Worm (Caenorhabditis elegans) whole organism, young adult: ENCODE measurements around the gene ZK105.3.

Experiments
- C06A6.2 ChIP-seq: fragments of 200-800 bp; sonication (Bioruptor generic); conservative IDR thresholded peaks from 2 replicates; pipeline ENCODE4 v1.3.6; 2022; ENCODE audit warnings: missing genetic modification characterization, missing compliant biosample characterization
- F23B12.7 ChIP-seq: sonication (generic microtip); optimal IDR thresholded peaks from 2 replicates; lab custom pipeline; 2017; ENCODE audit warnings: missing genetic modification characterization, mild to moderate bottlenecking, missing compliant biosample characterization, antibody characterized with exemption, moderate library complexity; ENCODE audit not compliant: insufficient read depth
- T07F8.4 ChIP-seq: sonication (generic microtip); optimal IDR thresholded peaks from 2 replicates; lab custom pipeline; 2016; ENCODE audit warnings: mild to moderate bottlenecking, missing genetic modification characterization, moderate library complexity, missing compliant biosample characterization
- ZK185.1 ChIP-seq: sonication (generic microtip); optimal IDR thresholded peaks from 2 replicates; lab custom pipeline; 2016; ENCODE audit warnings: mild to moderate bottlenecking, missing genetic modification characterization, missing compliant biosample characterization; ENCODE audit not compliant: poor library complexity, severe bottlenecking
- akir-1 ChIP-seq: fragments of 200-800 bp; sonication (Bioruptor generic); optimal IDR thresholded peaks from 2 replicates; lab custom pipeline; 2018; ENCODE audit warnings: mild to moderate bottlenecking, missing genetic modification characterization, moderate library complexity, missing compliant biosample characterization
- ama-1 ChIP-seq, 3 experiments: fragments of 150-350 bp in 1 of 3; sonication (generic microtip) in 2 of 3; optimal IDR thresholded peaks; 2 replicates each; lab custom pipeline; 2014 to 2018; ENCODE audit warnings: missing biosample characterization in 2 of 3, missing genetic modification characterization in 2 of 3, missing genetic modification reagents in 2 of 3
- aptf-2 ChIP-seq: fragments of 200-800 bp; sonication (Bioruptor generic); conservative IDR thresholded peaks from 2 replicates; pipeline ENCODE4 v1.3.6; 2022; ENCODE audit warnings: missing genetic modification reagents, missing genetic modification characterization, missing compliant biosample characterization
- athp-1 ChIP-seq: sonication (generic microtip); optimal IDR thresholded peaks from 2 replicates; lab custom pipeline; 2017; ENCODE audit warnings: mild to moderate bottlenecking, missing genetic modification characterization, missing compliant biosample characterization
- attf-5 ChIP-seq: fragments of 200-800 bp; sonication (Bioruptor generic); optimal IDR thresholded peaks from 2 replicates; lab custom pipeline; 2018; ENCODE audit warnings: mild to moderate bottlenecking, missing genetic modification characterization, missing compliant biosample characterization
- bed-1 ChIP-seq: fragments of 200-800 bp; sonication (Bioruptor generic); IDR thresholded peaks from 2 replicates; pipeline ENCODE4 v1.3.6; 2022; ENCODE audit warnings: missing genetic modification reagents, missing genetic modification characterization, missing compliant biosample characterization
- bed-2 ChIP-seq: fragments of 200-800 bp; sonication (Bioruptor generic); IDR thresholded peaks from 2 replicates; pipeline ENCODE4 v1.3.6; 2022; ENCODE audit warnings: missing genetic modification reagents, missing genetic modification characterization, missing compliant biosample characterization
- cebp-1 ChIP-seq, 2 experiments: fragments of 200-800 bp in 1 of 2; sonication (Bioruptor generic) in 1 of 2; sonication (generic microtip) in 1 of 2; IDR thresholded peaks in 1 of 2; optimal IDR thresholded peaks in 1 of 2; 2 replicates each; pipeline versions ENCODE4 v1.3.6 to Lab custom; 2017 to 2022; ENCODE audit warnings: missing compliant biosample characterization in 2 of 2, missing genetic modification characterization in 2 of 2, mild to moderate bottlenecking in 1 of 2, missing genetic modification reagents in 1 of 2, moderate library complexity in 1 of 2
- ceh-27 ChIP-seq: fragments of 200-800 bp; sonication (Bioruptor generic); optimal IDR thresholded peaks from 2 replicates; lab custom pipeline; 2018; ENCODE audit warnings: mild to moderate bottlenecking, missing genetic modification characterization, moderate library complexity, missing compliant biosample characterization
- ceh-40 ChIP-seq: fragments of 200-800 bp; sonication (Bioruptor generic); IDR thresholded peaks from 2 replicates; pipeline ENCODE4 v1.3.6; 2022; ENCODE audit warnings: missing genetic modification characterization, missing compliant biosample characterization
- die-1 ChIP-seq: sonication (generic microtip); optimal IDR thresholded peaks from 2 replicates; lab custom pipeline; 2016; ENCODE audit warnings: missing genotype, mild to moderate bottlenecking, missing genetic modification characterization, missing compliant biosample characterization
- dox-1 ChIP-seq: fragments of 200-800 bp; sonication (Bioruptor generic); IDR thresholded peaks from 2 replicates; pipeline ENCODE4 v1.3.6; 2022; ENCODE audit warnings: missing genetic modification reagents, missing genetic modification characterization, missing compliant biosample characterization
- efl-1 ChIP-seq: fragments of 150-350 bp; optimal IDR thresholded peaks from 2 replicates; lab custom pipeline; 2014; ENCODE audit warnings: missing biosample characterization, missing genetic modification reagents, missing genetic modification characterization
- egrh-3 ChIP-seq: fragments of 200-800 bp; sonication (Bioruptor generic); IDR thresholded peaks from 2 replicates; pipeline ENCODE4 v1.3.6; 2022; ENCODE audit warnings: missing genetic modification reagents, missing genetic modification characterization, missing compliant biosample characterization
- fkh-3 ChIP-seq: sonication (generic microtip); optimal IDR thresholded peaks from 2 replicates; lab custom pipeline; 2016; ENCODE audit warnings: mild to moderate bottlenecking, missing genetic modification characterization, missing compliant biosample characterization
- him-1 ChIP-seq: sonication (generic microtip); optimal IDR thresholded peaks from 2 replicates; lab custom pipeline; 2016; ENCODE audit warnings: missing genotype, missing genetic modification reagents, missing genetic modification characterization, missing compliant biosample characterization
- hlh-12 ChIP-seq: sonication (generic microtip); optimal IDR thresholded peaks from 2 replicates; lab custom pipeline; 2016; ENCODE audit warnings: missing genetic modification characterization, missing compliant biosample characterization
- hrde-1 ChIP-seq: sonication (generic microtip); optimal IDR thresholded peaks from 2 replicates; lab custom pipeline; 2016; ENCODE audit warnings: missing genetic modification characterization, mild to moderate bottlenecking, missing compliant biosample characterization, moderate library complexity, missing genotype, missing genetic modification reagents, borderline replicate concordance
- hsf-1 ChIP-seq: fragments of 200-800 bp; sonication (Bioruptor generic); IDR thresholded peaks from 2 replicates; pipeline ENCODE4 v1.3.6; 2022; ENCODE audit warnings: missing genetic modification reagents, missing genetic modification characterization, missing compliant biosample characterization
- lag-1 ChIP-seq: fragments of 200-800 bp; sonication (Bioruptor generic); IDR thresholded peaks from 2 replicates; pipeline ENCODE4 v1.3.6; 2022; ENCODE audit warnings: missing genetic modification reagents, missing genetic modification characterization, missing compliant biosample characterization
- lir-1 ChIP-seq: fragments of 200-800 bp; sonication (Bioruptor generic); conservative IDR thresholded peaks from 2 replicates; pipeline ENCODE4 v1.3.6; 2022; ENCODE audit warnings: missing genetic modification reagents, missing genetic modification characterization, missing compliant biosample characterization
- madf-6 ChIP-seq: fragments of 200-800 bp; sonication (Bioruptor generic); IDR thresholded peaks from 2 replicates; pipeline ENCODE4 v1.3.6; 2022; ENCODE audit warnings: missing genetic modification reagents, missing genetic modification characterization, missing compliant biosample characterization
- mcd-1 ChIP-seq: fragments of 200-800 bp; sonication (Bioruptor generic); IDR thresholded peaks from 2 replicates; pipeline ENCODE4 v1.3.6; 2022; ENCODE audit warnings: missing genetic modification reagents, missing genetic modification characterization, missing compliant biosample characterization
- mes-4 ChIP-seq: sonication (generic microtip); optimal IDR thresholded peaks from 2 replicates; lab custom pipeline; 2016; ENCODE audit warnings: missing genotype, missing genetic modification characterization, missing compliant biosample characterization
- nfya-1 ChIP-seq: sonication (generic microtip); optimal IDR thresholded peaks from 2 replicates; lab custom pipeline; 2017; ENCODE audit warnings: antibody characterized with exemption, missing compliant biosample characterization, missing genetic modification characterization, borderline replicate concordance; ENCODE audit not compliant: insufficient read depth
- nfyb-1 ChIP-seq: fragments of 200-800 bp; sonication (Bioruptor generic); IDR thresholded peaks from 2 replicates; pipeline ENCODE4 v1.3.6; 2022; ENCODE audit warnings: missing genetic modification reagents, missing genetic modification characterization, missing compliant biosample characterization
- nhr-80 ChIP-seq: sonication (generic microtip); optimal IDR thresholded peaks from 2 replicates; lab custom pipeline; 2016; ENCODE audit warnings: missing genetic modification characterization, missing compliant biosample characterization
- nhr-90 ChIP-seq: sonication (generic microtip); optimal IDR thresholded peaks from 2 replicates; lab custom pipeline; 2016; ENCODE audit warnings: missing genotype, mild to moderate bottlenecking, missing genetic modification characterization, missing compliant biosample characterization
- snpc-1.3 ChIP-seq: sonication (generic microtip); optimal IDR thresholded peaks from 2 replicates; lab custom pipeline; 2017; ENCODE audit warnings: missing genetic modification characterization, mild to moderate bottlenecking, missing compliant biosample characterization, antibody characterized with exemption, moderate library complexity, missing genotype, missing genetic modification reagents; ENCODE audit not compliant: insufficient read depth
- snpc-3.4 ChIP-seq: sonication (generic microtip); optimal IDR thresholded peaks from 2 replicates; lab custom pipeline; 2017; ENCODE audit warnings: missing genetic modification characterization, mild to moderate bottlenecking, missing compliant biosample characterization, antibody characterized with exemption, moderate library complexity, missing genotype, missing genetic modification reagents
- snpc-4 ChIP-seq, 5 experiments: fragments of 150-350 bp in 1 of 5; sonication (generic microtip) in 4 of 5; optimal IDR thresholded peaks; 2 replicates each; lab custom pipeline; 2014 to 2018; ENCODE audit warnings: missing genetic modification characterization in 5 of 5, missing biosample characterization in 3 of 5, antibody characterized with exemption in 2 of 5, mild to moderate bottlenecking in 2 of 5, missing compliant biosample characterization in 2 of 5, missing genotype in 2 of 5, moderate library complexity in 2 of 5, missing genetic modification reagents in 1 of 5
- somi-1 ChIP-seq: fragments of 200-800 bp; sonication (Bioruptor generic); optimal IDR thresholded peaks from 2 replicates; lab custom pipeline; 2018; ENCODE audit warnings: mild to moderate bottlenecking, missing genetic modification characterization, missing compliant biosample characterization
- tbx-9 ChIP-seq: sonication (generic microtip); optimal IDR thresholded peaks from 2 replicates; lab custom pipeline; 2016; ENCODE audit warnings: borderline replicate concordance, missing genetic modification characterization, inconsistent platforms, missing compliant biosample characterization
- zfh-2 ChIP-seq: fragments of 200-800 bp; sonication (Bioruptor generic); conservative IDR thresholded peaks from 2 replicates; pipeline ENCODE4 v1.3.6; 2022; ENCODE audit warnings: missing genetic modification reagents, missing genetic modification characterization, missing compliant biosample characterization
- zim-3 ChIP-seq: sonication (generic microtip); optimal IDR thresholded peaks from 2 replicates; lab custom pipeline; 2017; ENCODE audit warnings: mild to moderate bottlenecking, missing genetic modification characterization, moderate library complexity, missing compliant biosample characterization
- ztf-18 ChIP-seq: sonication (generic microtip); optimal IDR thresholded peaks from 2 replicates; lab custom pipeline; 2016; ENCODE audit warnings: missing genotype, mild to moderate bottlenecking, missing genetic modification characterization, missing compliant biosample characterization
- ztf-25 ChIP-seq: fragments of 200-800 bp; sonication (Bioruptor generic); IDR thresholded peaks from 2 replicates; pipeline ENCODE4 v1.3.6; 2022; ENCODE audit warnings: missing genetic modification reagents, missing genetic modification characterization, missing compliant biosample characterization
- ztf-3 ChIP-seq: fragments of 200-800 bp; sonication (Bioruptor generic); optimal IDR thresholded peaks from 2 replicates; lab custom pipeline; 2018; ENCODE audit warnings: mild to moderate bottlenecking, missing genetic modification characterization, missing compliant biosample characterization
- ztf-6 ChIP-seq: fragments of 200-800 bp; sonication (Bioruptor generic); IDR thresholded peaks from 2 replicates; pipeline ENCODE4 v1.3.6; 2022; ENCODE audit warnings: missing genetic modification reagents, missing genetic modification characterization, missing compliant biosample characterization

ZK105.3 gene

ce11 chrV:7681388-7681787 is 15.6 kb upstream of the ZK105.3 start, which contains the start of gene cyp-33A1:
Gene cyp-33A1 (minus strand): TSS chrV:7681459.
- TF ChIP-seq mcd-1 (GFP tag; lab: Robert Waterston, UW) (no peak), lag-1 (GFP tag; lab: Robert Waterston, UW) (no peak), ztf-6 (GFP tag; lab: Robert Waterston, UW) (no peak), dox-1 (GFP tag; lab: Robert Waterston, UW) (no peak), aptf-2 (GFP tag; lab: Robert Waterston, UW) (no peak), ZK185.1 (tag; lab: Kevin White, UChicago) (no peak), akir-1 (GFP tag; lab: Kevin White, UChicago) (no peak), C06A6.2 (no peak), nhr-80 (tag; lab: Kevin White, UChicago) (peak; percentile 30), somi-1 (GFP tag; lab: Kevin White, UChicago) (no peak), hrde-1 (no peak), cebp-1 (GFP tag; IDR thresholded peaks at IDR 0.05; lab: Robert Waterston, UW) (no peak), cebp-1 (tag; optimal IDR thresholded peaks at IDR 0.05; lab: Kevin White, UChicago) (no peak), ztf-3 (GFP tag; lab: Kevin White, UChicago) (no peak), lir-1 (no peak), nhr-90 (tag; lab: Kevin White, UChicago) (no peak), snpc-1.3 (tag; lab: Kevin White, UChicago) (no peak), attf-5 (peak; percentile 47), nfyb-1 (no peak), him-1 (tag; lab: Kevin White, UChicago) (no peak), F23B12.7 (tag; lab: Kevin White, UChicago) (peak; percentile 33), snpc-3.4 (tag; lab: Kevin White, UChicago) (no peak), ama-1 (optimal IDR thresholded peaks at IDR 0.05; lab: Kevin White, UChicago) (no peak), ama-1 (GFP tag; optimal IDR thresholded peaks at IDR 0.05; lab: Kevin White, UChicago) (no peak), ceh-27 (GFP tag; lab: Kevin White, UChicago) (no peak)

- TF ChIP-seq zfh-2 (GFP tag; lab: Robert Waterston, UW) (no peak), bed-2 (GFP tag; lab: Robert Waterston, UW) (no peak), efl-1 (no peak), ZK185.1 (tag; lab: Kevin White, UChicago) (no peak), fkh-3 (no peak), ztf-25 (GFP tag; lab: Robert Waterston, UW) (no peak), hsf-1 (GFP tag; lab: Robert Waterston, UW) (no peak), die-1 (no peak), athp-1 (tag; lab: Kevin White, UChicago) (no peak)
These were observed 12.9 kb upstream of the ZK105.3 start, which contains the start of gene sre-11 for ce11 chrV:7683907-7684655. Gene sre-11 (minus strand): TSS chrV:7683957.

DNA sequence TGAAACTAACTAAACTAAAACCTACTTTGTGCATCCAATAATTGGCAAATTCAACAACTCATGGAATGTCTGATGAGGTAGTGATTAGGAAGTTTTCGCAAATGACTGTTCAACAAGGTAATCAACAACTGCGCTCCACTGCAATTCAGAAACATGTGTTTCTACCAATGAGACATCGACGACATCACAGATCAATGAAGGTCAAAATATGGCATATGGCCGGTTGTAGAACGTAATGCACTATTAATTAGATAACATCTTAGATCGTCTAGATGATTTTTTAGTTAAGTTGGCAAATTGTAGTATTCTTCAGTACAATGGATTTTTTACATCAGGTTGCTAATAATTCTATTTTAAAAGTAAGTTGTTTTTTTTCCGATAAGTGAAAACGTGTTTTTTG is 10.8 kb upstream of the ZK105.3 start, which contains the start of the genes nhr-94 and nhr-152:
TSS of gene nhr-94 (minus strand) at position 147 of the 400 bp plus-strand sequence.
TSS of gene nhr-152 (plus strand) at position 162 of the 400 bp plus-strand sequence.
- no peak for TF ChIP-seq C06A6.2
- no peak for TF ChIP-seq egrh-3 (GFP tag; lab: Robert Waterston, UW)
- no peak for TF ChIP-seq athp-1 (tag; lab: Kevin White, UChicago)
- no peak for TF ChIP-seq him-1 (tag; lab: Kevin White, UChicago)
- TF ChIP-seq ceh-40 (GFP tag; lab: Robert Waterston, UW) = no peak
- no peak for TF ChIP-seq bed-1
- TF ChIP-seq madf-6 (GFP tag; lab: Robert Waterston, UW) = no peak
- TF ChIP-seq T07F8.4 = no peak
- no peak for TF ChIP-seq hlh-12
- TF ChIP-seq nfya-1 (tag; lab: Kevin White, UChicago) = no peak
- TF ChIP-seq zim-3 (tag; lab: Kevin White, UChicago) = no peak
- TF ChIP-seq mes-4 (tag; lab: Kevin White, UChicago) = no peak
- no peak for TF ChIP-seq tbx-9 (tag; lab: Kevin White, UChicago)
- TF ChIP-seq snpc-4 (GFP tag; optimal IDR thresholded peaks at IDR 0.05; lab: Kevin White, UChicago) = no peak
- no peak for TF ChIP-seq snpc-4 (tag; optimal IDR thresholded peaks at IDR 0.05; lab: Kevin White, UChicago)
- no peak for TF ChIP-seq ztf-18 (tag; lab: Kevin White, UChicago)
